Worm (Caenorhabditis elegans): Measurements from ENCODE around the gene C54D10.9.

- TF ChIP-seq ceh-34 (tag; optimal IDR thresholded peaks at IDR 0.05) (no peak), pqm-1 (tag; optimal IDR thresholded peaks at IDR 0.05) (no peak), ama-1 (optimal IDR thresholded peaks at IDR 0.05) (no peak), pha-4 (tag; optimal IDR thresholded peaks at IDR 0.05) (no peak), eyg-1 (tag; optimal IDR thresholded peaks at IDR 0.05) (no peak), che-1 (tag; optimal IDR thresholded peaks at IDR 0.05) (no peak), sdc-2 (tag; optimal IDR thresholded peaks at IDR 0.05) (no peak), nfya-1 (tag; optimal IDR thresholded peaks at IDR 0.05) (no peak), fkh-10 (GFP tag; optimal IDR thresholded peaks at IDR 0.05) (no peak), ets-4 (tag; optimal IDR thresholded peaks at IDR 0.05) (no peak), madf-2 (tag; optimal IDR thresholded peaks at IDR 0.05) (no peak), rnt-1 (tag; optimal IDR thresholded peaks at IDR 0.05) (no peak)
These were observed 44.6 kb upstream of the C54D10.9 start, which contains the start of gene K01D12.8 for ce11 chrV:12402355-12402754.

Data from whole organism, late embryonic.